Worm (Caenorhabditis elegans) whole organism, young adult: ENCODE results near the gene act-1.

Source experiments
- F23B12.7 ChIP-seq: sonication (generic microtip); optimal IDR thresholded peaks from 2 replicates; lab custom pipeline; 2017; ENCODE audit warnings: missing genetic modification characterization, mild to moderate bottlenecking, missing compliant biosample characterization, antibody characterized with exemption, moderate library complexity; ENCODE audit not compliant: insufficient read depth
- egl-18 ChIP-seq: fragments of 200-800 bp; sonication (Bioruptor generic); IDR thresholded peaks from 2 replicates; pipeline ENCODE4 v1.3.6; 2022; ENCODE audit warnings: missing genetic modification reagents, missing genetic modification characterization, missing compliant biosample characterization
- hmg-1.2 ChIP-seq: fragments of 200-800 bp; sonication (Bioruptor generic); IDR thresholded peaks from 2 replicates; pipeline ENCODE4 v1.3.6; 2022; ENCODE audit warnings: missing genetic modification reagents, missing genetic modification characterization, missing compliant biosample characterization
- let-607 ChIP-seq, 2 experiments: fragments of 200-800 bp in 1 of 2; sonication (Bioruptor generic) in 1 of 2; sonication (generic microtip) in 1 of 2; optimal IDR thresholded peaks; 2 replicates each; lab custom pipeline; 2016 to 2018; ENCODE audit warnings: mild to moderate bottlenecking in 2 of 2, missing compliant biosample characterization in 2 of 2, missing genetic modification characterization in 2 of 2, moderate library complexity in 2 of 2, missing genotype in 1 of 2
- madf-3 ChIP-seq: fragments of 200-800 bp; sonication (Bioruptor generic); IDR thresholded peaks from 2 replicates; pipeline ENCODE4 v1.3.6; 2022; ENCODE audit warnings: missing genetic modification reagents, missing genetic modification characterization, missing compliant biosample characterization
- mcd-1 ChIP-seq: fragments of 200-800 bp; sonication (Bioruptor generic); IDR thresholded peaks from 2 replicates; pipeline ENCODE4 v1.3.6; 2022; ENCODE audit warnings: missing genetic modification reagents, missing genetic modification characterization, missing compliant biosample characterization
- rec-8 ChIP-seq, 2 experiments: sonication (generic microtip); optimal IDR thresholded peaks; 2 replicates each; lab custom pipeline; 2016; ENCODE audit warnings: mild to moderate bottlenecking in 2 of 2, missing genetic modification characterization in 2 of 2, missing genetic modification reagents in 2 of 2, missing genotype in 2 of 2, missing biosample characterization in 1 of 2, missing compliant biosample characterization in 1 of 2, moderate library complexity in 1 of 2
- tbp1 ChIP-seq: fragments of 200-800 bp; sonication (Bioruptor generic); optimal IDR thresholded peaks from 2 replicates; lab custom pipeline; 2018; ENCODE audit warnings: mild to moderate bottlenecking, missing genetic modification characterization, missing compliant biosample characterization
- unc-62 ChIP-seq: fragments of 150-350 bp; optimal IDR thresholded peaks from 2 replicates; lab custom pipeline; 2014; ENCODE audit warnings: missing biosample characterization, missing genetic modification reagents, missing genetic modification characterization

ce11 chrV:11095873-11096272 lies 15.0 kb downstream of the act-1 start, which contains the start of gene Y42A5A.3:
- no peak for TF ChIP-seq egl-18 (GFP tag; lab: Robert Waterston, UW)
- no peak for TF ChIP-seq let-607 (tag; optimal IDR thresholded peaks at IDR 0.05; lab: Kevin White, UChicago)
- TF ChIP-seq F23B12.7 (tag; lab: Kevin White, UChicago), result no peak
- TF ChIP-seq mcd-1 (GFP tag; lab: Robert Waterston, UW), result no peak
- no peak for TF ChIP-seq unc-62
- TF ChIP-seq rec-8 (tag; optimal IDR thresholded peaks at IDR 0.05; lab: Kevin White, UChicago), result no peak
- TF ChIP-seq madf-3 (GFP tag; lab: Robert Waterston, UW), result no peak
- no peak for TF ChIP-seq tbp1 (GFP tag; lab: Kevin White, UChicago)
- TF ChIP-seq hmg-1.2 (GFP tag; lab: Robert Waterston, UW), result no peak
